Worm (Caenorhabditis elegans): ENCODE measurements around the gene ins-13.

ins-13 gene

DNA sequence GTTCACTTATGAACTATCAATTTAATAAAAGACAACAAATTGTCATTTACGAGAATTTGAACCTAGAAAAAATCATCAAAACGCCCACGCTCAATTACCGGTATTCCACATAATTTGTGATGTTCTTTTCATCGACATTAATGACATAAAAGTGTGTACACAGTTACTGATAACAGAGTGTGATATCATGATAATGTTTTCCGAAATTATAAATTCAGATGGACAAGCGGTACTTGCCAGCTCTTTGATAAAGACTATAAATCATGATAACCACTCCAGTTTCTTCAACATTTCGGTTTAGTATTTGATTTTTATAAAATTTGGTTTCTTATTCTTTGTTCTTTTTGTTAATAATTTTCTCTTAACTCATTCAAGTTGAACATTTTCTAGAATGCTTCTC lies 41.1 kb upstream of the ins-13 start, which contains the start of gene lys-8 (continued):
- TF ChIP-seq nhr-71 (tag; optimal IDR thresholded peaks at IDR 0.05) (no peak), F16B12.6 (tag; optimal IDR thresholded peaks at IDR 0.05) (no peak), fos-1 (tag; optimal IDR thresholded peaks at IDR 0.05) (no peak), ets-5 (GFP tag; IDR thresholded peaks at IDR 0.05) (no peak), nhr-90 (tag; optimal IDR thresholded peaks at IDR 0.05; ENCODE audit: poor library complexity) (no peak)

DNA sequence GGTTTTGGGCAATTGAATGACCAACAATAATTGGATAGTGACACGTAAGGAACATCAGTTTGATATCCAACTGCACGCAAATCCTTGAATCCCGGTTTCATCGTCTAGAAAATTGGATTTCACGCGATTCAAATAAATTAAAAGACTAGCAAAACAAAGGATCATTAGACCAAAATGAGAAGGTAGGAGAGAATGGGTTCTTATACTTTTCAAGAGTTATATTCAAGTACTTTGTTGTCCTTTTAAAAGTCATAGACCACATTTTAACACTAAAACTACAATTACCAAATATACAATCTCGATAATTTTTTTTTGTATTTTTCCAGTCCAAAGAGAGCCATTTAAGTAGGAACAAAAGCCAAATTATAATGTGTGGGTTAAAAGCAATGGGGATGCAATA lies 37.6 kb upstream of the ins-13 start, which contains the start of gene T25E4.2:
T25E4.2 (minus strand) TSS at position 101 of the 400 bp plus-strand sequence.
- TF ChIP-seq mep-1 (tag; optimal IDR thresholded peaks at IDR 0.05) (no peak), aly-2 (tag; optimal IDR thresholded peaks at IDR 0.05) (no peak), unc-86 (tag; optimal IDR thresholded peaks at IDR 0.05) (no peak), nhr-76 (tag; optimal IDR thresholded peaks at IDR 0.05) (no peak), snu-23 (GFP tag; optimal IDR thresholded peaks at IDR 0.05) (no peak), rnt-1 (tag; optimal IDR thresholded peaks at IDR 0.05) (no peak), egl-27 (tag; optimal IDR thresholded peaks at IDR 0.05) (no peak), zip-4 (GFP tag; optimal IDR thresholded peaks at IDR 0.05) (no peak), nhr-84 (tag; optimal IDR thresholded peaks at IDR 0.05) (no peak), ceh-88 (GFP tag; IDR thresholded peaks at IDR 0.05) (no peak), nhr-19 (GFP tag; conservative IDR thresholded peaks at IDR 0.05) (no peak), elt-3 (tag; optimal IDR thresholded peaks at IDR 0.05) (no peak)

ce11 chrII:5579236-5579635 lies 34.6 kb upstream of the ins-13 start:
- no peak for TF ChIP-seq ztf-4 (tag; optimal IDR thresholded peaks at IDR 0.05)
- no peak for TF ChIP-seq ceh-8 (GFP tag; optimal IDR thresholded peaks at IDR 0.05)
- no peak for TF ChIP-seq Y116A8C.19 (tag; optimal IDR thresholded peaks at IDR 0.05; ENCODE audit: borderline replicate concordance)
- no peak for TF ChIP-seq nhr-90 (tag; optimal IDR thresholded peaks at IDR 0.05; ENCODE audit: poor library complexity)
- no peak for TF ChIP-seq nhr-47 (tag; optimal IDR thresholded peaks at IDR 0.05)
- no peak for TF ChIP-seq nhr-76 (tag; optimal IDR thresholded peaks at IDR 0.05)
- TF ChIP-seq fkh-4 (tag; optimal IDR thresholded peaks at IDR 0.05; ENCODE audit: borderline replicate concordance) = no peak
- TF ChIP-seq egl-27 (tag; optimal IDR thresholded peaks at IDR 0.05) = no peak
- TF ChIP-seq tbx-2 (tag; optimal IDR thresholded peaks at IDR 0.05) = no peak
- no peak for TF ChIP-seq egl-13 (tag; optimal IDR thresholded peaks at IDR 0.05)
- TF ChIP-seq efl-1 (optimal IDR thresholded peaks at IDR 0.05) = no peak
- TF ChIP-seq efl-1 (GFP tag; optimal IDR thresholded peaks at IDR 0.05 in 1 of 2) = no peak
- no peak for TF ChIP-seq unc-130 (tag; optimal IDR thresholded peaks at IDR 0.05)
- no peak for TF ChIP-seq ces-1 (GFP tag; optimal IDR thresholded peaks at IDR 0.05)
- TF ChIP-seq nhr-85 (tag) = no peak
- no peak for TF ChIP-seq zip-4 (GFP tag; optimal IDR thresholded peaks at IDR 0.05)
- no peak for TF ChIP-seq fkh-8 (tag; optimal IDR thresholded peaks at IDR 0.05)
- TF ChIP-seq blmp-1 (tag; optimal IDR thresholded peaks at IDR 0.05) = no peak
- TF ChIP-seq unc-30 (tag; optimal IDR thresholded peaks at IDR 0.05) = no peak
- no peak for TF ChIP-seq skn-1 (tag; optimal IDR thresholded peaks at IDR 0.05)

ce11 chrII:5578714-5579113 lies 34.0 kb upstream of the ins-13 start:
- TF ChIP-seq elt-2 (tag; optimal IDR thresholded peaks at IDR 0.05) (no peak), Y116A8C.19 (tag; optimal IDR thresholded peaks at IDR 0.05; ENCODE audit: borderline replicate concordance) (no peak), ceh-88 (GFP tag; IDR thresholded peaks at IDR 0.05) (no peak), lir-3 (tag; optimal IDR thresholded peaks at IDR 0.05; ENCODE audit: poor library complexity) (no peak), fkh-4 (tag; optimal IDR thresholded peaks at IDR 0.05; ENCODE audit: borderline replicate concordance) (no peak), mab-9 (GFP tag; IDR thresholded peaks at IDR 0.05) (no peak), lin-35 (GFP tag; optimal IDR thresholded peaks at IDR 0.05) (no peak), unc-86 (tag; optimal IDR thresholded peaks at IDR 0.05) (no peak), ztf-11 (tag; optimal IDR thresholded peaks at IDR 0.05) (no peak), swsn-7 (tag; optimal IDR thresholded peaks at IDR 0.05) (no peak)
